Worm (Caenorhabditis elegans): Measurements from ENCODE around the gene R02F2.8.

The R02F2.8 gene

DNA sequence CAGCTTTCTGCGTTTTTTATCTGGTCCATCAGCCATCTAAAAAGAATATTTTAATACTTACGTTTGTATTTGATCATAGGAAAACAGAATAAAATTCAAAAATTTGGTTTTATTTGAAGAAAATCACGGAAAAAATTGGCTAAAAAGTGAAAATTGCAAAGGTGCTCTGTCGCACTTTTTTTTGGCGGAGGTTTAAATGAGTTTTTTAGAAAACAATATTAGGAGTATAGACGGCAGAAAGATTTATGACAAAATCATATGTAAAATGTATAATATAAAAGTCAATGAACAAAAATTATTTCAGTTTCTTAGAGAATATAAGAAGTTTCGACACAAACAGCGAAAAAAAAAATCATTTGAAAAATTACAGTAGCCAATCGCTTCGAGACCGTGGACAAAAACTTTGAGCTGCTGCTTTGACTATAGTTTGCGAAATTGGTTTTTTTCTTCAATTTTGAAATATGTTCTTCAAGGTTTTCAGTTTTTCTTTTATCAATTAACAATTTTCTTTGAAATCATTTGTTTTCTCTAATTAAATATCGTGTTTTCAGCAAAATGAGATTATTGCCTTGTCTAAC is 11.2 kb downstream of the R02F2.8 start, which contains the start of the genes R02F2.7 and R02F2.4:
TSS of gene R02F2.7 (minus strand) at position 36 of the 578 bp plus-strand sequence.
TSS of gene R02F2.4 (plus strand) at position 552 of the 578 bp plus-strand sequence.
- TF ChIP-seq egl-5 (tag; optimal IDR thresholded peaks at IDR 0.05): no peak
- TF ChIP-seq jun-1 (tag; optimal IDR thresholded peaks at IDR 0.05): no peak
- TF ChIP-seq nhr-11 (tag; optimal IDR thresholded peaks at IDR 0.05): no peak
- no peak for TF ChIP-seq unc-39 (tag; optimal IDR thresholded peaks at IDR 0.05)
- peak; percentile 12 for TF ChIP-seq lin-15B (tag; optimal IDR thresholded peaks at IDR 0.05)
- TF ChIP-seq nhr-23 (tag; optimal IDR thresholded peaks at IDR 0.05): peak; percentile 23
- TF ChIP-seq elt-1 (tag; optimal IDR thresholded peaks at IDR 0.05): no peak
- peak; percentile 2 for TF ChIP-seq nfya-1 (tag; optimal IDR thresholded peaks at IDR 0.05; ENCODE audit: insufficient read depth)
- no peak for TF ChIP-seq mdl-1 (tag; optimal IDR thresholded peaks at IDR 0.05)
- TF ChIP-seq daf-12 (tag; optimal IDR thresholded peaks at IDR 0.05): no peak
- TF ChIP-seq zag-1 (tag; optimal IDR thresholded peaks at IDR 0.05): no peak

DNA sequence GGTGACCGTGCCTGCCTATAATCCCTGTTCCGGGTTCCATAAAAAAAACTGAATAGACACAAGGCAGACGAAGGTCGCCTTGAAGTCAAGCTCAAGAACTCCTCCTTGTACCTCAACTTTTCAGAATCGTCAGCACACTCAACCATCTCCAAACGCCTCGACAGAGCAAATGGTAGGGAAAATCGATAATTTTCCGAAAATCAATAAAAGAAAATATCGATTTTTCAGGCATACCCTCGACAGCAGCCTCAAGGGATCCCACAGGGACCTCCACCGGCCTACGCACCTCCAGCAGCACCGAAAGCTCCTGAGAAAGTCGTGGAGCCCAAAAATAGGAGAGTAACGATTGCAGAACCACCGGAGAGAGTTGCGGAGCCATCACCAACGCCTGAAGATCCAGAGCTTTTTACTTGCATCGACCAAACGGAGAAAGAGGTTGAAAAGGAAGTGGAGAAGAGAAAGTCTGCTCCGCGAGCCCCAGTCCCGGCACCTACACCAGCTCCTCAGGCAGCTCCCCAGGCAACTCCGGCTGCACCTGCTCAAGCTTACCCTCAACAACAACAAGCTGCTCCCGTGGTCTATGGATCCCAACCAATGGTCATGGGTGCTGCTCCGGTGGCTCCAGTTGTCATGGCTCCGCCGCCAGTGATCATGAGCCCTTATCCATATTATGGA is 15.4 kb downstream of the R02F2.8 start:
- TF ChIP-seq ceh-28 (tag; optimal IDR thresholded peaks at IDR 0.05) (peak; percentile 51), hmg-11 (tag; optimal IDR thresholded peaks at IDR 0.05) (no peak), lsy-12 (tag; optimal IDR thresholded peaks at IDR 0.05) (no peak)

ce11 chrIII:5478824-5479368 is 16.2 kb downstream of the R02F2.8 start, which contains the start of the genes R02F2.6 and R02F2.5:
Gene R02F2.6, minus strand, starts transcription at chrIII:5478924.
Gene R02F2.5, plus strand, starts transcription at chrIII:5479318.
- TF ChIP-seq elt-2 (tag; optimal IDR thresholded peaks at IDR 0.05) (no peak), unc-39 (tag; optimal IDR thresholded peaks at IDR 0.05) (no peak), lin-39 (tag; optimal IDR thresholded peaks at IDR 0.05) (no peak), aly-2 (tag; optimal IDR thresholded peaks at IDR 0.05) (no peak), sea-2 (GFP tag; optimal IDR thresholded peaks at IDR 0.05) (no peak), nhr-23 (tag; optimal IDR thresholded peaks at IDR 0.05) (no peak), ceh-28 (tag; optimal IDR thresholded peaks at IDR 0.05) (no peak), R02D3.7 (tag; optimal IDR thresholded peaks at IDR 0.05) (no peak), fkh-10 (GFP tag; optimal IDR thresholded peaks at IDR 0.05) (no peak), ama-1 (optimal IDR thresholded peaks at IDR 0.05) (no peak), nhr-76 (tag; optimal IDR thresholded peaks at IDR 0.05) (no peak), skn-1 (tag; optimal IDR thresholded peaks at IDR 0.05) (no peak), nhr-28 (tag; optimal IDR thresholded peaks at IDR 0.05) (no peak), elt-3 (tag; optimal IDR thresholded peaks at IDR 0.05) (no peak), nhr-237 (tag; optimal IDR thresholded peaks at IDR 0.05) (no peak), lin-15B (tag; optimal IDR thresholded peaks at IDR 0.05) (no peak), nhr-67 (tag; optimal IDR thresholded peaks at IDR 0.05) (no peak), mml-1 (tag; optimal IDR thresholded peaks at IDR 0.05) (no peak)

DNA sequence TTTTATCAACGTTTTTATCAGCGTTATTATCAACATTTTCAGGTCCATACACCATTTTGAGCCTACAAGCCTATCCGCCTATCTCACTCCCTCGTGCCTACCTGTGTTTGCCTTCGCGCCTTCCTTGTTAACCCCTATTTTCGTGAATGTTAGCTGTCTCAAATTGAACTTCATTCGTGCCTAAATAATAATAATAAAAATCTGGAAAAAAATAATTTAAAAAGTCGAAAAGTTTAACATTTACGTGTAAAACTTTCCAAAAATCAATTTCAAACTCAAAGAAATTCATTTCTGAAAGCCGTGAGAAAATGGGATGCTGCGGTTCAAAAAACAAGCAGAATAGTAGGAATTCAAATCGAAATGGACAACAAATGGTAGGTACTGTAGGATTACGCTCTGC is 17.1 kb downstream of the R02F2.8 start, which contains the start of gene R02F2.10:
TSS of gene R02F2.10 (plus strand) at position 301 of the 400 bp plus-strand sequence.
- TF ChIP-seq mdl-1 (tag; optimal IDR thresholded peaks at IDR 0.05) (no peak), nhr-12 (tag; optimal IDR thresholded peaks at IDR 0.05) (no peak), ceh-28 (tag; optimal IDR thresholded peaks at IDR 0.05) (no peak)

ce11 chrIII:5474176-5474575 is 20.9 kb downstream of the R02F2.8 start, which contains the start of gene lon-1:
Gene lon-1, plus strand, starts transcription at chrIII:5474476.
- TF ChIP-seq nhr-23 (tag; optimal IDR thresholded peaks at IDR 0.05) (peak; percentile 15), hmg-11 (tag; optimal IDR thresholded peaks at IDR 0.05) (no peak), fkh-2 (tag; optimal IDR thresholded peaks at IDR 0.05) (no peak)

DNA sequence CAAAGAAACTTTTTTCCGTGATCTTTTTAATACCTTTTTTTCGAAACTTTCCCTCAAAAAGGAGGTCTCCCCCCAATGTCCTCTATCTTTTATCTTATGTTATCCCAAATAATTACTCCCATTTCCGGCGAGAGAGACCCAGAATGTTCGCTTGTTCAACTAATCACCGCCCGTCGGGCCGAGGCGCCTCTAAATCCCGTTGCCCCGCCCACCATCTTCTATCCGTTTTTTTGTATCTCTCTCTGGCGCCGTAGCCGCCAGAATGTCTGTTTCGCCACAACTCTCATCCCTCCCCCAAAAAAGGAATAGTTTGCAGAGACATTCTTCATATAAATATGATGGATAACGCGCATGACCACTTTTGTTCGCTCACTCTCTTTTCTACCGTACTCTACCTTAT is 22.4 kb downstream of the R02F2.8 start:
- TF ChIP-seq mml-1 (tag; optimal IDR thresholded peaks at IDR 0.05) (no peak), jun-1 (tag; optimal IDR thresholded peaks at IDR 0.05) (no peak), fkh-2 (tag; optimal IDR thresholded peaks at IDR 0.05) (no peak), daf-12 (tag; optimal IDR thresholded peaks at IDR 0.05) (no peak), fkh-10 (GFP tag; optimal IDR thresholded peaks at IDR 0.05) (no peak), ceh-9 (tag; optimal IDR thresholded peaks at IDR 0.05) (no peak), nfya-1 (tag; optimal IDR thresholded peaks at IDR 0.05; ENCODE audit: insufficient read depth) (peak; percentile 48), egl-27 (tag; optimal IDR thresholded peaks at IDR 0.05) (no peak), nhr-76 (tag; optimal IDR thresholded peaks at IDR 0.05) (no peak), zag-1 (tag; optimal IDR thresholded peaks at IDR 0.05) (no peak), nhr-25 (tag; optimal IDR thresholded peaks at IDR 0.05) (no peak), ZK546.5 (tag; optimal IDR thresholded peaks at IDR 0.05) (no peak), ceh-16 (tag; optimal IDR thresholded peaks at IDR 0.05) (no peak), elt-2 (tag; optimal IDR thresholded peaks at IDR 0.05) (no peak), elt-1 (tag; optimal IDR thresholded peaks at IDR 0.05) (no peak), unc-62 (GFP tag; optimal IDR thresholded peaks at IDR 0.05) (no peak), nhr-23 (tag; optimal IDR thresholded peaks at IDR 0.05) (peak; percentile 82), nhr-11 (tag; optimal IDR thresholded peaks at IDR 0.05) (no peak), nhr-28 (tag; optimal IDR thresholded peaks at IDR 0.05) (no peak), nhr-77 (tag; optimal IDR thresholded peaks at IDR 0.05) (no peak), nhr-43 (tag; optimal IDR thresholded peaks at IDR 0.05; ENCODE audit: poor library complexity, severe bottlenecking) (peak; percentile 56), ama-1 (optimal IDR thresholded peaks at IDR 0.05) (no peak)
